Fruit fly (Drosophila melanogaster): ENCODE data around the gene mtSSB.

The mtSSB gene

DNA sequence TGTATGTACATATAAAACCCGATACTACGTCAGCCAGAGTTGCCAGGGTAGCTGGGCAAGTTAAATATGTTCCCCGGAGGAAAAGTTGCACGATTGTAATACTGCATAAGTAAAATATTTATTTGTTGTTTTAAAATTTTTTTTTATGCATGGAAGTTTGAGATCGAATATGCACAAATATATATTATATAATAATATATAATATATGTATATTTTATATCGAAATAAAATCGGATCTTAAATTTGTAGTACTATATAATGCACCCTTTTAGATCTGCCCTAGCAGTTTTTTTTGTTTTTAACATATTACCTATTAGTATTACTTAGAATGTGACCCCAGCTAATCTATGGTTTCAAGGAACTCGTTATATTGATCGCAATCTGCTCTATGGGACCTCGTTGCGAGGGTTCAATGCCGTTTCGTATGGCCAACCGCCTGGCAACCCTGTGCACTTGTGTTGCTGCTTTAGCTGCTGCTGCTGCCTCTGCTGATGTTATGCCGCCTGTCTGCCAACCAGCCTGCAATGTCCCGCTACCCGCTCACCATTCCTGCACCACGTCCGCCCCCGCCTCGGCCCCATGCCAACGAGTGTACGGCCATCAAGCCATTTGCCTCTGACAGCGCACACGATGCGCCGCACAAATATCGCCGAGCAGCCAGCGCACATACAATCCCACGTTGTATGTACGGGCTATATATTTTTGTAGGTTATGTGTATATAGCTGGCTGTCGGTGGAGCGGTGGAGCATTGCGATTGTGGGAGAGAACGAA lies 31.1 kb upstream of the mtSSB start:
- TF ChIP-seq CG8478 (optimal IDR thresholded peaks at IDR 0.05) (no peak), usp (GFP tag; optimal IDR thresholded peaks at IDR 0.05) (no peak), EcR (GFP tag; optimal IDR thresholded peaks at IDR 0.05) (peak in 1 of 2 experiments; percentile 82)

dm6 chr3R:16235215-16235937 lies 30.3 kb upstream of the mtSSB start:
- TF ChIP-seq Dll (optimal IDR thresholded peaks at IDR 0.05) (peak; percentile 56), EcR (GFP tag; optimal IDR thresholded peaks at IDR 0.05) (peak in 1 of 2 experiments; percentile 86), pan (optimal IDR thresholded peaks at IDR 0.05) (no peak), CG8478 (optimal IDR thresholded peaks at IDR 0.05) (no peak), usp (GFP tag; optimal IDR thresholded peaks at IDR 0.05) (no peak), psq (optimal IDR thresholded peaks at IDR 0.05) (no peak)

DNA sequence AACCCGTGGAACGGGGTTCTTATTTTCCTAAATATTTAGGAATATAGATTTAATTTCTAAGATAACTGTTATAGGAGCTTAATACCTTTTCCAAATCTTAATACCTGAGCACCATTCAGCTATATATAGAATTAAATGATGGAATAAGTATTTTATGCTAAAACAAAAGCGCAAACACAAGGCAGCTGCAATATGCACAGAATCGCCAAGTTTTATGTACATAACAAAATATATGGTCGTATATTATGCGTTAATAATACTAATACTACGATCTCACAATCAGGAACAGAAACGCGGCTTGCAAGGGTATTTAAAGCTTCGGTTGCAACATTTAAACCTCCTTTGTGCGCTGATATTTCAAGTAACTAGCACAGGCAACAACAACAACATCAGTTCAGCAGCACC lies 29.7 kb upstream of the mtSSB start:
- no peak for TF ChIP-seq psq (optimal IDR thresholded peaks at IDR 0.05)
- no peak for TF ChIP-seq usp (GFP tag; optimal IDR thresholded peaks at IDR 0.05)
- no peak for TF ChIP-seq EcR (GFP tag; optimal IDR thresholded peaks at IDR 0.05)
- TF ChIP-seq pan (optimal IDR thresholded peaks at IDR 0.05), result no peak
- no peak for TF ChIP-seq Dll (optimal IDR thresholded peaks at IDR 0.05)

- TF ChIP-seq usp (GFP tag; optimal IDR thresholded peaks at IDR 0.05) (no peak), Dll (optimal IDR thresholded peaks at IDR 0.05) (peak; percentile 9)
Measured at dm6 chr3R:16234298-16234697, 29.2 kb upstream of the mtSSB start.

DNA sequence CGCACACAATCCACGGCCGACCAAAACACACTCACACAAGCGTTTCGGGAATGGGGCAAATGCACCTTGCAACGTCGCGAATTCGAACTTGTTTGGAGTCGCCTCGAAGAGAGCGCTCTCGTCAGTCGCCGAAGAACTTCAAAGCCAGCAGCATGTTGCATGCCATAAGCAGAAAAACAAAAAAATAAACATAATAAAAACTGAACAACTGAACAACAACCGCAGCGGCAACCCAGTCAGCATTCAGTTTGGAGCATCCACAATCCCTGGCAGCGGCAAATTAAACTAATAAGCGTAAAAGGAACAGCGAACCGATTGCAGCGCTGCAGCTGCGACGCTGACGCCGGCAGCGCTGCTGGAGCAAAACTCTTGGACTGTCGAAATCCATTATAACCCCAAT lies 27.5 kb upstream of the mtSSB start:
- TF ChIP-seq psq (optimal IDR thresholded peaks at IDR 0.05) (no peak), EcR (GFP tag; optimal IDR thresholded peaks at IDR 0.05) (no peak), CG8478 (optimal IDR thresholded peaks at IDR 0.05) (no peak), pan (optimal IDR thresholded peaks at IDR 0.05) (no peak), usp (GFP tag; optimal IDR thresholded peaks at IDR 0.05) (no peak)

DNA sequence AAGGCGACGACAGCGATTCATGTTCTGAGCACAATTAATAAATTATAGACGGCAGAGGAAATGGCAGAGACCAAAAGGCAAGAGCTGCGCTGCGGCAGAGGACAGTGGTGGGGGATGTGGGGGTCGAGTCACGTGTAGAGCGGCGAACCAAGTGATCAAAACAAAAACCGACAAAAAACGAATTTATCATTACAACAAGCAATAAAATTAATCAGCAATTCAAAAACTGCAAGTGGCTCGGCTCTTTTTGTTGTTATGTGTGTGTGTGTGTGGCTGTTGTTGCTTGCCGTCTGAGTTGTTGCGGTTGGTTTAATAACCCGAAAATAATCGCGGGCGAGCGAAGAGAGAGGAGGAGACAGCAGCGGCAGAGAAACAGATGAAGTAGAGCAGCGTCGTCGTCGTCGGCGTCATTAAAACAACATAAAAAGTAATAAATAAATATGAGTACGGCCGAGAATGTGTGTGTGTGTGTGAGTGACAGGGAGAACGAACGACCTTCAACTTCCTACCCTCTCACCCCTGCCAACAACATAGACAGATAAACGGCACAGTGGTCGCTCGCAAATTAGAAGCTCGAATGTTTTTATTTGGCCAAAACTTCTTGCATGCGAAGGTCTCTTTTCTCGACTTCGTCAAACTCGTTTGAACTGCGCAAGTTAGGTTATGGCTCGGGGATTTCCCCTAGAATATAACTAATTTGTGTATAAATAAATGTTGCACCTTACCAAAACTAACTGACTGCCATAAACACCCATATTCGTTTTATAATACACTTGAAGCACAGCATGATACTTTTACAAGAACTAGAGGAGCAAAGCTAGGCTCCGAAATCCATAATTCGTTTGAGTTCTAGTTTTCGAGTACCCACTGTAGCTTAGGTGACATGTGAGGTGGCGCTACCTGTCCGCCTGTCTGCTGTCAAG lies 26.6 kb upstream of the mtSSB start:
- TF ChIP-seq EcR (GFP tag; optimal IDR thresholded peaks at IDR 0.05), result peak; percentile 7 to 60
- TF ChIP-seq pan (optimal IDR thresholded peaks at IDR 0.05), result no peak
- TF ChIP-seq psq (optimal IDR thresholded peaks at IDR 0.05), result no peak
- TF ChIP-seq CG8478 (optimal IDR thresholded peaks at IDR 0.05), result no peak

DNA sequence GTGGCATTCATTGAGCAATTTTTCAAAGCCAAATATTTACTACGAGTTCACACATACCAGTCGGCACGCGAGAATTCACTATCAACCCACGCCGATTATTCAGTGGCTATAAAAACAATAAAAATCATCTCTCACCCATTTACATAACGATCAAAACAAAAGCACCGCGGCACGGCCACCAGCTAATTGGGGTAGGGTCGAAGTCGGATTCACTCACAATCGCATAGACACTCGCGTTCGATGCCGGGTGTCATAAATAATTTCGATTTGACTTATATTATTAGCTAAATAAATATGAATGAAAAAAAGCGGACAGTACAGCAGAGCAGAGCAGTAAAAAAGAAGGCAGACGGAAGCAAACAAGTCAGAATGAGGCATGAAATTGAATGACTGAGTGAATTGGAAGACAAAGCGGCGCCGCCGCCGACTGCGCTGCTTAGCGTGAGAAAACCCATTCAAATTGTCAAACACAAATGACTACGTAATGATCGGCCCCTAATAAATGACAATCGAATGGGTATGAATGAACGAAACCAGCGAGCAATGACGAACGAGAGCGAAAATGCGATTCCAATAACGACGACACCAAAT lies 25.1 kb upstream of the mtSSB start:
- no peak for TF ChIP-seq Dll (optimal IDR thresholded peaks at IDR 0.05)
- no peak for TF ChIP-seq EcR (GFP tag; optimal IDR thresholded peaks at IDR 0.05)
- TF ChIP-seq pan (optimal IDR thresholded peaks at IDR 0.05), result no peak
- TF ChIP-seq CG8478 (optimal IDR thresholded peaks at IDR 0.05), result no peak
- no peak for TF ChIP-seq psq (optimal IDR thresholded peaks at IDR 0.05)
- TF ChIP-seq usp (GFP tag; optimal IDR thresholded peaks at IDR 0.05), result no peak

dm6 chr3R:16228719-16229704 lies 24.0 kb upstream of the mtSSB start:
- TF ChIP-seq Dll (optimal IDR thresholded peaks at IDR 0.05) (no peak), EcR (GFP tag; optimal IDR thresholded peaks at IDR 0.05) (no peak), pan (optimal IDR thresholded peaks at IDR 0.05) (no peak), CG8478 (optimal IDR thresholded peaks at IDR 0.05) (no peak), usp (GFP tag; optimal IDR thresholded peaks at IDR 0.05) (no peak), psq (optimal IDR thresholded peaks at IDR 0.05) (no peak)

- TF ChIP-seq EcR (GFP tag; optimal IDR thresholded peaks at IDR 0.05) (no peak), Dll (optimal IDR thresholded peaks at IDR 0.05) (no peak), CG8478 (optimal IDR thresholded peaks at IDR 0.05) (no peak), pan (optimal IDR thresholded peaks at IDR 0.05) (no peak), usp (GFP tag; optimal IDR thresholded peaks at IDR 0.05) (no peak), psq (optimal IDR thresholded peaks at IDR 0.05) (no peak)
Measured at dm6 chr3R:16227074-16227473, 22.0 kb upstream of the mtSSB start.

DNA sequence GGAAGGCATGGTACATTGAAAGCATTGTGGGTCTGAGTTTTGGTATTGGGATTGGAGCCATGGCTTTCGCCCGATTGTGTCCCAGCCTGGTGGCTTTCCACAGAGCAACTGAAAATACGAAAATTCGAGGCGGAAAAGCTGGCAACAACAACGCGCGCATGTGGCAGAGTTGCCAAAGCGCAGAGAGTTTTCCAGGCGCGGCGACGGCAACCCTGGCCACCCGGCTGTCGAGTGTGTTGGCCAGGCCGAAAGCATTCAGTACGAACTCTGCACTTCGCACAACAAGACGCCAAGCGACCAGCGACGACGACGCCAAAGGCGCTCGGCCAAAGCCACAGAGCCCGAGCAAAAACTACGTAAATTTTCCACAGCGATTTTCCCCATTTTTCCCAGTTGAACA lies 20.7 kb upstream of the mtSSB start:
- TF ChIP-seq usp (GFP tag; optimal IDR thresholded peaks at IDR 0.05), result no peak
- no peak for TF ChIP-seq CG8478 (optimal IDR thresholded peaks at IDR 0.05)
- TF ChIP-seq psq (optimal IDR thresholded peaks at IDR 0.05), result no peak
- no peak for TF ChIP-seq EcR (GFP tag; optimal IDR thresholded peaks at IDR 0.05)
- TF ChIP-seq Dll (optimal IDR thresholded peaks at IDR 0.05), result no peak
- no peak for TF ChIP-seq pan (optimal IDR thresholded peaks at IDR 0.05)

DNA sequence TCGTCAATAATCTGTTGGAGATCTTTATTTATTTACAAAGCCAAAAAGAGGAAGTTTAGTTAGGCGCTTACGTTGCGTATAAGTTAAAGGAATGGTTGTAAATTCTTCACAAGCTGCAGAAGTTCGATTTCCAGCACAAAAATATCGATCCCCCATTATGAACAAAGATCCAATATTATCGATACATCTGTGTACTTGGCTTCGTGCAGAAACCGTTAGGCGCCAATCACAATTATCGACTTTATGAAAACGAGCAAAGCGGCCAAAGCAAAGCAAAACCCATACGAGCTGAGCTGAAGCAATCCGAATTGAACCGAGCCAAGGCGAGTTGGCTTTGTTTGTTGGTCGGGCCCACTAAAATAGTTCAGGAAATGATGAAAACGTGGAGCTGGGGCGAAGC lies 20.3 kb upstream of the mtSSB start, which contains the start of gene tara:
TSS of gene tara (plus strand) at position 301 of the 400 bp plus-strand sequence.
- TF ChIP-seq EcR (GFP tag; optimal IDR thresholded peaks at IDR 0.05) (no peak), usp (GFP tag; optimal IDR thresholded peaks at IDR 0.05) (no peak), Dll (optimal IDR thresholded peaks at IDR 0.05) (no peak), CG8478 (optimal IDR thresholded peaks at IDR 0.05) (no peak), pan (optimal IDR thresholded peaks at IDR 0.05) (no peak)

Measured in whole organism.